Worm (Caenorhabditis elegans) whole organism, L3 larva: Measurements from ENCODE around the gene exos-4.1.
A peak's percentile ranks its signal among the peaks of the same experiment; 100 is the strongest.

ENCODE experiments used
- R02D3.7 ChIP-seq: fragments of 150-350 bp; optimal IDR thresholded peaks from 2 replicates; lab custom pipeline; 2014; ENCODE audit warnings: missing biosample characterization, missing genetic modification characterization
- ZK546.5 ChIP-seq: sonication (generic microtip); optimal IDR thresholded peaks from 2 replicates; lab custom pipeline; 2017; ENCODE audit warnings: missing biosample characterization, missing genetic modification characterization
- aly-2 ChIP-seq: fragments of 150-350 bp; optimal IDR thresholded peaks from 2 replicates; lab custom pipeline; 2014; ENCODE audit warnings: missing biosample characterization, missing genetic modification characterization
- ama-1 ChIP-seq: fragments of 150-350 bp; optimal IDR thresholded peaks from 2 replicates; lab custom pipeline; 2018
- ceh-9 ChIP-seq: sonication (generic microtip); optimal IDR thresholded peaks from 2 replicates; lab custom pipeline; 2018; ENCODE audit warnings: missing biosample characterization, missing genetic modification characterization
- daf-12 ChIP-seq: fragments of 150-350 bp; optimal IDR thresholded peaks from 2 replicates; lab custom pipeline; 2014; ENCODE audit warnings: missing biosample characterization, missing genetic modification reagents, missing genetic modification characterization
- egl-27 ChIP-seq: sonication (generic microtip); optimal IDR thresholded peaks from 4 replicates; lab custom pipeline; 2017; ENCODE audit warnings: missing biosample characterization, missing genetic modification reagents, missing genetic modification characterization
- elt-2 ChIP-seq: sonication (generic microtip); optimal IDR thresholded peaks from 2 replicates; lab custom pipeline; 2016; ENCODE audit warnings: missing genetic modification reagents, mild to moderate bottlenecking, missing genetic modification characterization, missing compliant biosample characterization
- elt-3 ChIP-seq, 3 experiments: fragments of 150-350 bp in 1 of 3; sonication (generic microtip) in 2 of 3; optimal IDR thresholded peaks; 2 replicates in 2 of 3; 4 replicates in 1 of 3; lab custom pipeline; 2014 to 2017; ENCODE audit warnings: missing biosample characterization in 3 of 3, missing genetic modification characterization in 3 of 3
- eor-1 ChIP-seq, 2 experiments: fragments of 150-350 bp; optimal IDR thresholded peaks; 2 replicates each; lab custom pipeline; 2014 to 2018; ENCODE audit warnings: missing biosample characterization in 2 of 2, missing genetic modification characterization in 2 of 2
- fkh-10 ChIP-seq: sonication (generic microtip); optimal IDR thresholded peaks from 2 replicates; lab custom pipeline; 2017; ENCODE audit warnings: missing biosample characterization, missing genetic modification reagents, missing genetic modification characterization
- fkh-2 ChIP-seq: fragments of 150-350 bp; optimal IDR thresholded peaks from 2 replicates; lab custom pipeline; 2014; ENCODE audit warnings: missing biosample characterization, missing genetic modification reagents, missing genetic modification characterization
- fos-1 ChIP-seq: fragments of 150-350 bp; optimal IDR thresholded peaks from 2 replicates; lab custom pipeline; 2014; ENCODE audit warnings: missing biosample characterization, missing genetic modification characterization
- hmg-11 ChIP-seq: sonication (generic microtip); optimal IDR thresholded peaks from 2 replicates; lab custom pipeline; 2016; ENCODE audit warnings: missing genetic modification characterization, missing compliant biosample characterization
- jun-1 ChIP-seq: fragments of 150-350 bp; optimal IDR thresholded peaks from 2 replicates; lab custom pipeline; 2014; ENCODE audit warnings: missing biosample characterization, missing genetic modification reagents, missing genetic modification characterization
- lin-15B ChIP-seq: fragments of 150-350 bp; optimal IDR thresholded peaks from 2 replicates; lab custom pipeline; 2014; ENCODE audit warnings: missing biosample characterization, missing genetic modification characterization
- lsy-12 ChIP-seq: sonication (generic microtip); optimal IDR thresholded peaks from 2 replicates; lab custom pipeline; 2016; ENCODE audit warnings: mild to moderate bottlenecking, missing genetic modification characterization, missing compliant biosample characterization
- mdl-1 ChIP-seq: fragments of 150-350 bp; optimal IDR thresholded peaks from 2 replicates; lab custom pipeline; 2014; ENCODE audit warnings: missing biosample characterization, missing genetic modification characterization
- mml-1 ChIP-seq: fragments of 150-350 bp; sonication (generic microtip); optimal IDR thresholded peaks from 3 replicates; lab custom pipeline; 2014; ENCODE audit warnings: missing biosample characterization, missing genetic modification characterization
- nfya-1 ChIP-seq: sonication (generic microtip); optimal IDR thresholded peaks from 2 replicates; lab custom pipeline; 2017; ENCODE audit warnings: missing genetic modification characterization, mild to moderate bottlenecking, missing compliant biosample characterization, antibody characterized with exemption, moderate library complexity; ENCODE audit not compliant: insufficient read depth
- nhr-11 ChIP-seq: fragments of 150-350 bp; optimal IDR thresholded peaks from 2 replicates; lab custom pipeline; 2014; ENCODE audit warnings: missing biosample characterization, missing genetic modification characterization
- nhr-12 ChIP-seq: fragments of 150-350 bp; optimal IDR thresholded peaks from 2 replicates; lab custom pipeline; 2014; ENCODE audit warnings: missing biosample characterization, missing genetic modification characterization
- nhr-23 ChIP-seq: fragments of 150-350 bp; optimal IDR thresholded peaks from 2 replicates; lab custom pipeline; 2014; ENCODE audit warnings: missing biosample characterization, missing genetic modification reagents, missing genetic modification characterization
- nhr-25 ChIP-seq: sonication (generic microtip); optimal IDR thresholded peaks from 2 replicates; lab custom pipeline; 2017; ENCODE audit warnings: missing biosample characterization, missing genetic modification characterization
- nhr-43 ChIP-seq: sonication (generic microtip); optimal IDR thresholded peaks from 2 replicates; lab custom pipeline; 2016; ENCODE audit warnings: mild to moderate bottlenecking, missing genetic modification characterization, missing compliant biosample characterization; ENCODE audit not compliant: poor library complexity, severe bottlenecking
- nhr-67 ChIP-seq: fragments of 150-350 bp; optimal IDR thresholded peaks from 2 replicates; lab custom pipeline; 2014; ENCODE audit warnings: missing biosample characterization, missing genetic modification characterization
- nhr-76 ChIP-seq: fragments of 150-350 bp; sonication (generic microtip); optimal IDR thresholded peaks from 5 replicates; lab custom pipeline; 2014; ENCODE audit warnings: missing biosample characterization, missing genetic modification characterization
- nhr-77 ChIP-seq: fragments of 150-350 bp; optimal IDR thresholded peaks from 2 replicates; lab custom pipeline; 2014; ENCODE audit warnings: missing biosample characterization, missing genetic modification characterization
- pha-4 ChIP-seq: fragments of 150-350 bp; optimal IDR thresholded peaks from 2 replicates; lab custom pipeline; 2014; ENCODE audit warnings: missing biosample characterization, missing genetic modification reagents, missing genetic modification characterization
- sea-2 ChIP-seq: fragments of 150-350 bp; sonication (generic microtip); optimal IDR thresholded peaks from 4 replicates; lab custom pipeline; 2014; ENCODE audit warnings: missing biosample characterization, missing genetic modification reagents, missing genetic modification characterization
- skn-1 ChIP-seq: fragments of 150-350 bp; optimal IDR thresholded peaks from 2 replicates; lab custom pipeline; 2014; ENCODE audit warnings: missing biosample characterization, missing genetic modification characterization
- snpc-4 ChIP-seq: fragments of 150-350 bp; optimal IDR thresholded peaks from 2 replicates; lab custom pipeline; 2014; ENCODE audit warnings: missing biosample characterization, missing genetic modification characterization
- tbx-2 ChIP-seq: sonication (generic microtip); optimal IDR thresholded peaks from 2 replicates; lab custom pipeline; 2016; ENCODE audit warnings: mild to moderate bottlenecking, missing genetic modification characterization, missing compliant biosample characterization
- unc-39 ChIP-seq: sonication (generic microtip); optimal IDR thresholded peaks from 4 replicates; lab custom pipeline; 2017; ENCODE audit warnings: missing biosample characterization, missing genetic modification characterization
- unc-62 ChIP-seq: fragments of 150-350 bp; sonication (generic microtip); optimal IDR thresholded peaks from 4 replicates; lab custom pipeline; 2014; ENCODE audit warnings: missing biosample characterization, missing genetic modification reagents, missing genetic modification characterization
- zag-1 ChIP-seq: fragments of 150-350 bp; optimal IDR thresholded peaks from 2 replicates; lab custom pipeline; 2014; ENCODE audit warnings: missing biosample characterization, missing genetic modification characterization
- ztf-4 ChIP-seq: fragments of 150-350 bp; optimal IDR thresholded peaks from 2 replicates; lab custom pipeline; 2014; ENCODE audit warnings: missing biosample characterization, missing genetic modification characterization

Gene exos-4.1

DNA sequence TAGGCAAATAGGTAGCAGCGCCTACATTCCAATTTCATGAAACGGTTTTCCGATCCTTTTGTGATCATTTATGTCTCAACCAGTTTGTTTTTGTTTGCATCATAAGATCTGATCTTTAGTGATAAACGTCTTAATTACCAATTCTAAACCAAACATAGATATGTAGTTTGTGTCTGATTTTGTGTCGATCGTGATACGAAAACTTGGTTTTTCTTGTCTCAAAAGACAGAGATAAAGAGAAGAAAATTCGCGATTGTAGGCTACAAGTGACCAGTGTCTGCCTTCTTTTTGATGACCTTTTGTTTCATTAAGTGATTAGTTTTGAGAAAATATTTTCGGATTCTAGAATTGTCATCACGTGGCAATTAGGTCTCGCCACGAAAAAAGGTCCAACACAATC, 18.6 kb upstream of the exos-4.1 start:
- TF ChIP-seq nhr-25 (tag; lab: Kevin White, UChicago) (peak; percentile 30), nhr-43 (tag; lab: Kevin White, UChicago) (peak; percentile 57), nhr-11 (tag; lab: Kevin White, UChicago) (peak; percentile 34), unc-62 (GFP tag; lab: Kevin White, UChicago) (no peak), nhr-77 (tag; lab: Kevin White, UChicago) (no peak), skn-1 (tag; lab: Kevin White, UChicago) (no peak), nfya-1 (tag; lab: Kevin White, UChicago) (peak; percentile 18), nhr-67 (tag; lab: Kevin White, UChicago) (no peak), ZK546.5 (no peak), nhr-23 (tag; lab: Kevin White, UChicago) (peak; percentile 63), elt-3 (tag; optimal IDR thresholded peaks at IDR 0.05; lab: Kevin White, UChicago) (peak in 1 of 3 experiments; percentile 12), ama-1 (lab: Kevin White, UChicago) (peak; percentile 24), jun-1 (tag; lab: Kevin White, UChicago) (no peak), nhr-76 (tag; lab: Kevin White, UChicago) (no peak), lin-15B (tag; lab: Kevin White, UChicago) (no peak)

DNA sequence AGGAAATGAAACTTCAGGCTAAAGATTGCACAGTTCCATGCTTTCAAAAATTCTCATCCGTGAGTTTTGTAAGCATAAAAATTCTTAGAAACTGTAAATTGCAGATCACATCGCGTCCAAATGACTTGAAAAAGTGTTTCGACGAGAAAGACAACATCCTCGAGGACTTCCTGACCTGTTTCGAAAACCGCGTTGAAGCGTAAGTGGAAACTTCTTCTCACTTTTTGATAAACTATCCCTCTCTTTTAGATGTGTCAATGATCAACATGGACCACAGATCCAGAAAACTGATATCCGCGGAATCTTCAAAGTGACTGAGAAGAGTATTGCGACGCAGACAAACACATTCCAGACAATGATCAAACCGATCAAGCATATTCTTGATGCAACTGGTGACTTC, 17.9 kb upstream of the exos-4.1 start:
- TF ChIP-seq mml-1 (tag; lab: Kevin White, UChicago) (no peak), nhr-25 (tag; lab: Kevin White, UChicago) (peak; percentile 7)
- TF ChIP-seq, all 47 proteins: peak for 1

DNA sequence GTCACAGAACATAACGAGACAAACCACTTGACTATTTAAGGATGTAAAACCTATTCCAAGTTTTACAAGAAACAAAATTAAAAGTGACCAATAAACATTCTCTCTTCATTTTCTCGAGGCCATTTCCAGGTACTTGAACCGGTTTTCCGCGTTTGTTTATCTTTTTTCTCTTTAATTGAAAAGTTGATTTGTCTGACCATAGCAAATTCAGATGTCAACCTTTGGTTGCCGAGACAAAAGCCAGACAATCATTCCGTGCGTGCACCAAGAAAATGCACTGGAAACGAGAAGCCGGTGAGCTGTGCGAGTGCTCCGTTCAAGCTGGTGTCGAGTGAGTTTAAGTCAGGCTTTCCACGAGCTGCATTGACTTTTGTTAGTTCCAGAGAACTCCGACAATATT, 16.7 kb upstream of the exos-4.1 start:
- peak; percentile 6 for TF ChIP-seq nhr-23 (tag; lab: Kevin White, UChicago)
- TF ChIP-seq daf-12 (tag; lab: Kevin White, UChicago): no peak
- peak; percentile 38 for TF ChIP-seq nhr-25 (tag; lab: Kevin White, UChicago)
- peak; percentile 61 for TF ChIP-seq ama-1 (lab: Kevin White, UChicago)
- no peak for TF ChIP-seq zag-1
- no peak for TF ChIP-seq fkh-10 (GFP tag; lab: Kevin White, UChicago)
- TF ChIP-seq jun-1 (tag; lab: Kevin White, UChicago): no peak

DNA sequence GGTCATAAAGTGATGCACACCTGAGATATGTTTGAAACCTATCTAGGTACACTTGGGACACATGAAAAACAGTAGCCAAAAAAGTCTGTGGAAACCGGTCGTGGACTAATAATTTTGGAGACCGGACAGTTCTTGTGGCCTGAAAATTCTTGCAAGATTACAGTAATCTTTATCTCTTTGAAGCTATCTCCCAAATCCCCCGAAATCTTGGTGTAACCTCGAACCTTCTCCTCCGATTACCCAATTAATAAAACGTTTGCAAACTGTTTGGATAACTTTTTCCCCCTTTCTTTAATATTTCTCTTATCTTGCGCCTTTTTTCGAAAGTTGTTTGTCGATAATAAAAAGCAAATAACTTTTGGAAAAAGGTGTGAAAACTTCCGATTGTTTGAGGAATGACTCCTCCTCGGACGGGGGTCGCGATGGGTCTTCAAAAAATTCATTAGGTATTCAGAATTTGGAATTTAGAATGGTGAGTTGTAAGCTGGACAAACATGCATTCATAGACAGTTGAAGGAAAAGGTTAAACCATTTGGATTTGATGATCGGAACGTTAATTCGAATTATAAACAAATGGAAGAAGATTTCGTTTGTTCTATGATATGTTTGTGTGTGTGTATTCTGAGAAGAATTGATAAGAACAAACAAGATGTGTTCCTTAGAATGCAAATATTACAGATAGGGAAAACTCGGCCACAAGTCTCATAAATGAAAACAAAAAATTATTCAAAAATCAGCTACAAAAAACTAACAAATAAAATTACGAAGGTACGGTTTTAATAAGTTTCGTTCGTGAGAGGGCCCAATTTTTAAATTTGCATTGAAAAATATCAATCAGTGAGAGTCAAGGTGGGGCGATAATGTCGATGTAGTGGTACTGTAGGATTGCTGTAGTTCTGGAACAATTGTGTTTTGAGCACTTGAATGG, 15.7 kb upstream of the exos-4.1 start:
- no peak for TF ChIP-seq fos-1 (tag; lab: Kevin White, UChicago)
- peak; percentile 24 for TF ChIP-seq pha-4 (tag; lab: Kevin White, UChicago)
- TF ChIP-seq snpc-4 (tag; lab: Kevin White, UChicago): no peak
- no peak for TF ChIP-seq lin-15B (tag; lab: Kevin White, UChicago)
- TF ChIP-seq zag-1: no peak
- peak in 1 of 3 experiments; percentile 38 for TF ChIP-seq elt-3 (tag; optimal IDR thresholded peaks at IDR 0.05; lab: Kevin White, UChicago)
- no peak for TF ChIP-seq skn-1 (tag; lab: Kevin White, UChicago)
- peak; percentile 3 for TF ChIP-seq nhr-25 (tag; lab: Kevin White, UChicago)
- no peak for TF ChIP-seq unc-39
- TF ChIP-seq lsy-12 (tag; lab: Kevin White, UChicago): peak; percentile 45
- no peak for TF ChIP-seq unc-62 (GFP tag; lab: Kevin White, UChicago)
- TF ChIP-seq nhr-43 (tag; lab: Kevin White, UChicago): peak; percentile 82
- no peak for TF ChIP-seq ceh-9 (tag; lab: Kevin White, UChicago)
- no peak for TF ChIP-seq mdl-1
- peak; percentile 86 for TF ChIP-seq ama-1 (lab: Kevin White, UChicago)
- TF ChIP-seq ztf-4 (tag; lab: Kevin White, UChicago): peak; percentile 55
- TF ChIP-seq, all 47 proteins: peak for 7

DNA sequence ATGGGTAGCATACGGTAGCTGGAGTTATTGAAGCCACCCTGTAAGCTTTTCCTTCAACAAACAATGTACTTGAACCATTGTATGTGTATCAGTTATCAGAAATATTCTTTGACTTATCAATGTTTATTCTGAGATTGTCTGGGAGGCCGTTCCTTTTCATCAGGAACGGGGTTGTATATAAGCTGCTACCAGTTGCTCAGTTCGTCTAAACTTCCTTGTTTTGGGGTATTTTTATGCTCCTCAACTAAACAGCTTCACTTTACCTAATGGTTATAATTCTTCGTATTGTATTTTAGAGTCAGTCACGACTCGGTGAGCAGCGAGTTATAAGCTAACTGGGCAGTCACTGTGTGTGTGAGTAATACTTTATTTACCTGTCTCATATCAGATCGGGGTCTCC, 13.1 kb upstream of the exos-4.1 start:
- TF ChIP-seq pha-4 (tag; lab: Kevin White, UChicago) (peak; percentile 17), unc-39 (no peak), elt-2 (tag; lab: Kevin White, UChicago) (no peak)

DNA sequence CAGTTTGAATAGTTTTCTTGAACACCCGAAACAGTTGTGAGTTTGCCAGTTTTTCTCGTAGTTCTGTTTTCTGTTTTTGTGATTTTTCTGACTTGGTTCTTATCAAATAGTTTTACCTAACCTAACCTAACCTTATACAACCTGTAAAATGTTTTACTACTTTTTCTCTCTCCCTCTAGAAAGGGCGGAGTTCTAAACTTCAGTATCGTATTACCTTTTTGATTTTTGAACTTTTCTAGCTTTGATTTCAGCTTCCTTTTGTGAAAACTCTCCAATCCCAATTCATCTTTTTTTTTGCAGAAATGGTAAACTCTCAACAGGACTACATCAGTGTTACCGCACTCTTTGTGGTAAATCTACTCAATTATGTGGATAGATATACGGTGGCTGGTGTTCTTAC, 12.1 kb upstream of the exos-4.1 start, which contains the start of gene spin-2:
Gene spin-2 (plus strand): TSS at position 301 of the 400 bp plus-strand sequence.
- TF ChIP-seq fkh-2 (tag; lab: Kevin White, UChicago) (no peak), ZK546.5 (no peak), nhr-67 (tag; lab: Kevin White, UChicago) (no peak), nfya-1 (tag; lab: Kevin White, UChicago) (no peak), nhr-25 (tag; lab: Kevin White, UChicago) (no peak), aly-2 (tag; lab: Kevin White, UChicago) (no peak), unc-39 (no peak), fos-1 (tag; lab: Kevin White, UChicago) (no peak), skn-1 (tag; lab: Kevin White, UChicago) (no peak), R02D3.7 (no peak), eor-1 (tag; optimal IDR thresholded peaks at IDR 0.05; lab: Kevin White, UChicago) (no peak), nhr-12 (tag; lab: Kevin White, UChicago) (no peak), fkh-10 (GFP tag; lab: Kevin White, UChicago) (no peak), zag-1 (no peak), hmg-11 (tag; lab: Kevin White, UChicago) (no peak), sea-2 (GFP tag; lab: Kevin White, UChicago) (no peak), egl-27 (no peak), tbx-2 (tag; lab: Kevin White, UChicago) (no peak), nhr-77 (tag; lab: Kevin White, UChicago) (no peak)
